Fruit fly (Drosophila melanogaster) whole organism, embryonic: ENCODE results near the gene CG9289.

Experiments
- Asciz ChIP-seq: fragments of 200-800 bp; sonication (Bioruptor generic); optimal IDR thresholded peaks from 2 replicates; lab custom pipeline; 2017; ENCODE audit warnings: missing biosample characterization, mild to moderate bottlenecking, missing genetic modification characterization, missing genetic modification reagents
- B-H2 ChIP-seq: fragments of 200-800 bp; sonication (Bioruptor generic); optimal IDR thresholded peaks from 2 replicates; lab custom pipeline; 2018; ENCODE audit warnings: missing biosample characterization, mild to moderate bottlenecking, missing genetic modification characterization
- Bdp1 ChIP-seq: fragments of 200-800 bp; sonication (Bioruptor generic); optimal IDR thresholded peaks from 3 replicates; lab custom pipeline; 2016; ENCODE audit warnings: missing biosample characterization, missing genetic modification characterization
- CG1024 ChIP-seq: fragments of 200-800 bp; sonication (Bioruptor generic); IDR thresholded peaks from 2 replicates; pipeline ENCODE4 v1.3.6; 2022; ENCODE audit warnings: missing biosample characterization, missing genetic modification characterization
- CG10565 ChIP-seq: fragments of 200-800 bp; sonication (Bioruptor generic); optimal IDR thresholded peaks from 3 replicates; lab custom pipeline; 2016; ENCODE audit warnings: missing biosample characterization, mild to moderate bottlenecking, missing genetic modification characterization
- CG12071 ChIP-seq: fragments of 200-800 bp; sonication (Bioruptor generic); optimal IDR thresholded peaks from 3 replicates; lab custom pipeline; 2018; ENCODE audit warnings: missing biosample characterization, mild to moderate bottlenecking, missing genetic modification characterization
- CG13296 ChIP-seq: fragments of 200-800 bp; sonication (Bioruptor generic); optimal IDR thresholded peaks from 3 replicates; lab custom pipeline; 2018; ENCODE audit warnings: missing biosample characterization, mild to moderate bottlenecking, missing genetic modification characterization
- CG14441 ChIP-seq: fragments of 200-800 bp; sonication (Bioruptor generic); IDR thresholded peaks from 2 replicates; pipeline ENCODE4 v1.3.6; 2022; ENCODE audit warnings: missing biosample characterization, missing genetic modification characterization
- CG16779 ChIP-seq: fragments of 200-800 bp; sonication (Bioruptor generic); IDR thresholded peaks from 2 replicates; pipeline ENCODE4 v1.3.6; 2022; ENCODE audit warnings: missing biosample characterization, missing genetic modification characterization
- CG17912 ChIP-seq: fragments of 200-800 bp; sonication (Bioruptor generic); optimal IDR thresholded peaks from 2 replicates; lab custom pipeline; 2018; ENCODE audit warnings: missing biosample characterization, mild to moderate bottlenecking, missing genetic modification characterization
- CG2120 ChIP-seq: fragments of 200-800 bp; sonication (Bioruptor generic); optimal IDR thresholded peaks from 3 replicates; lab custom pipeline; 2016; ENCODE audit warnings: missing biosample characterization, missing genetic modification characterization
- CG2678 ChIP-seq: fragments of 200-800 bp; sonication (Bioruptor generic); optimal IDR thresholded peaks from 3 replicates; lab custom pipeline; 2019; ENCODE audit warnings: missing biosample characterization, mild to moderate bottlenecking, missing genetic modification characterization, moderate library complexity
- CG3281 ChIP-seq: fragments of 200-800 bp; sonication (Bioruptor generic); optimal IDR thresholded peaks from 3 replicates; lab custom pipeline; 2017; ENCODE audit warnings: missing biosample characterization, mild to moderate bottlenecking, missing genetic modification characterization
- CG33213 ChIP-seq: fragments of 200-800 bp; sonication (Bioruptor generic); optimal IDR thresholded peaks from 3 replicates; lab custom pipeline; 2016; ENCODE audit warnings: missing biosample characterization, missing genetic modification characterization
- CG34376 ChIP-seq: fragments of 200-800 bp; sonication (Bioruptor generic); optimal IDR thresholded peaks from 2 replicates; lab custom pipeline; 2018; ENCODE audit warnings: missing biosample characterization, mild to moderate bottlenecking, missing genetic modification characterization
- CG5180 ChIP-seq: fragments of 200-800 bp; sonication (Bioruptor generic); optimal IDR thresholded peaks from 3 replicates; lab custom pipeline; 2017; ENCODE audit warnings: missing biosample characterization, missing genetic modification characterization, mild to moderate bottlenecking, moderate library complexity, missing genetic modification reagents
- CG7556 ChIP-seq: fragments of 200-800 bp; sonication (Bioruptor generic); optimal IDR thresholded peaks from 2 replicates; lab custom pipeline; 2017; ENCODE audit warnings: missing biosample characterization, mild to moderate bottlenecking, missing genetic modification characterization
- CG7987 ChIP-seq: fragments of 200-800 bp; sonication (Bioruptor generic); optimal IDR thresholded peaks from 2 replicates; lab custom pipeline; 2018; ENCODE audit warnings: missing biosample characterization, mild to moderate bottlenecking, missing genetic modification characterization, moderate library complexity
- Chrac-16 ChIP-seq: fragments of 200-800 bp; sonication (Bioruptor generic); optimal IDR thresholded peaks from 3 replicates; lab custom pipeline; 2016; ENCODE audit warnings: missing biosample characterization, missing genetic modification characterization
- CoRest ChIP-seq: fragments of 200-800 bp; sonication (Bioruptor generic); optimal IDR thresholded peaks from 3 replicates; lab custom pipeline; 2018; ENCODE audit warnings: missing biosample characterization, mild to moderate bottlenecking, missing genetic modification characterization, moderate library complexity
- Ets65A ChIP-seq: fragments of 200-800 bp; sonication (Bioruptor generic); peaks from one replicate; lab custom pipeline; 2016; ENCODE audit warnings: missing biosample characterization, missing genetic modification characterization
- GATAe ChIP-seq: fragments of 200-800 bp; sonication (Bioruptor generic); conservative IDR thresholded peaks from 2 replicates; pipeline ENCODE4 v1.3.6; 2022; ENCODE audit warnings: missing biosample characterization, missing genetic modification characterization
- Hey ChIP-seq: fragments of 200-800 bp; sonication (Bioruptor generic); optimal IDR thresholded peaks from 3 replicates; lab custom pipeline; 2018; ENCODE audit warnings: missing biosample characterization, mild to moderate bottlenecking, missing genetic modification characterization
- MTF-1 ChIP-seq: fragments of 200-800 bp; sonication (Bioruptor generic); optimal IDR thresholded peaks from 2 replicates; lab custom pipeline; 2018; ENCODE audit warnings: missing biosample characterization, mild to moderate bottlenecking, missing genetic modification characterization, borderline replicate concordance
- Med ChIP-seq: fragments of 200-800 bp; sonication (Bioruptor generic); peaks from one replicate; lab custom pipeline; 2016; ENCODE audit warnings: missing biosample characterization, missing genetic modification characterization, mild to moderate bottlenecking, inconsistent platforms, moderate library complexity
- Nf-YB ChIP-seq: fragments of 200-800 bp; sonication (Bioruptor generic); optimal IDR thresholded peaks from 3 replicates; lab custom pipeline; 2019; ENCODE audit warnings: missing biosample characterization, mild to moderate bottlenecking, missing genetic modification characterization, moderate library complexity
- Oli ChIP-seq: fragments of 200-800 bp; sonication (Bioruptor generic); optimal IDR thresholded peaks from 2 replicates; lab custom pipeline; 2018; ENCODE audit warnings: missing biosample characterization, mild to moderate bottlenecking, missing genetic modification characterization, moderate library complexity
- Ssrp ChIP-seq: fragments of 200-800 bp; sonication (Bioruptor generic); optimal IDR thresholded peaks from 2 replicates; lab custom pipeline; 2018; ENCODE audit warnings: missing biosample characterization, mild to moderate bottlenecking, missing genetic modification characterization, moderate library complexity
- Usf ChIP-seq: fragments of 200-800 bp; sonication (Bioruptor generic); optimal IDR thresholded peaks from 2 replicates; lab custom pipeline; 2017; ENCODE audit warnings: missing genotype, missing biosample characterization, missing genetic modification characterization
- Vsx1 ChIP-seq: fragments of 200-800 bp; sonication (Bioruptor generic); optimal IDR thresholded peaks from 2 replicates; lab custom pipeline; 2017; ENCODE audit warnings: missing biosample characterization, mild to moderate bottlenecking, missing genetic modification characterization, missing genetic modification reagents
- bab2 ChIP-seq: fragments of 200-800 bp; sonication (Bioruptor generic); optimal IDR thresholded peaks from 2 replicates; lab custom pipeline; 2016; ENCODE audit warnings: missing biosample characterization, missing genetic modification characterization
- chm ChIP-seq: fragments of 200-800 bp; sonication (Bioruptor generic); IDR thresholded peaks from 2 replicates; pipeline ENCODE4 v1.3.6; 2022; ENCODE audit warnings: missing biosample characterization, missing genetic modification characterization
- cwo ChIP-seq: fragments of 200-800 bp; sonication (Bioruptor generic); optimal IDR thresholded peaks from 3 replicates; lab custom pipeline; 2017; ENCODE audit warnings: missing biosample characterization, missing genetic modification characterization, mild to moderate bottlenecking, moderate library complexity, missing genetic modification reagents
- dpn ChIP-seq, 2 experiments: fragments of 200-800 bp; sonication (Bioruptor generic); optimal IDR thresholded peaks; 3 replicates each; lab custom pipeline; 2016; ENCODE audit warnings: missing biosample characterization in 2 of 2, missing genetic modification characterization in 2 of 2
- exex ChIP-seq: fragments of 200-800 bp; sonication (Bioruptor generic); optimal IDR thresholded peaks from 4 replicates; lab custom pipeline; 2018; ENCODE audit warnings: missing biosample characterization, mild to moderate bottlenecking, missing genetic modification characterization, moderate library complexity
- fu2 ChIP-seq: fragments of 200-800 bp; sonication (Bioruptor generic); optimal IDR thresholded peaks from 2 replicates; lab custom pipeline; 2016; ENCODE audit warnings: missing biosample characterization, missing genetic modification characterization
- gem ChIP-seq: fragments of 200-800 bp; sonication (Bioruptor generic); optimal IDR thresholded peaks from 2 replicates; lab custom pipeline; 2019; ENCODE audit warnings: missing biosample characterization, mild to moderate bottlenecking, missing genetic modification characterization, moderate library complexity
- grau ChIP-seq: fragments of 200-800 bp; optimal IDR thresholded peaks from 3 replicates; lab custom pipeline; 2019; ENCODE audit warnings: missing biosample characterization, mild to moderate bottlenecking, missing genetic modification characterization, moderate library complexity
- lab ChIP-seq: fragments of 200-800 bp; sonication (Bioruptor generic); optimal IDR thresholded peaks from 3 replicates; lab custom pipeline; 2017; ENCODE audit warnings: missing biosample characterization, missing genetic modification characterization, mild to moderate bottlenecking, moderate library complexity, missing genetic modification reagents
- mirr ChIP-seq: fragments of 200-800 bp; sonication (Bioruptor generic); optimal IDR thresholded peaks from 3 replicates; lab custom pipeline; 2018; ENCODE audit warnings: missing biosample characterization, mild to moderate bottlenecking, missing genetic modification characterization
- oc ChIP-seq: fragments of 200-800 bp; sonication (Bioruptor generic); optimal IDR thresholded peaks from 2 replicates; lab custom pipeline; 2018; ENCODE audit warnings: missing biosample characterization, mild to moderate bottlenecking, missing genetic modification characterization, moderate library complexity
- odd ChIP-seq: fragments of 200-800 bp; sonication (Bioruptor generic); optimal IDR thresholded peaks from 2 replicates; lab custom pipeline; 2017; ENCODE audit warnings: missing biosample characterization, mild to moderate bottlenecking, missing genetic modification characterization
- psq ChIP-seq: fragments of 200-800 bp; sonication (Bioruptor generic); optimal IDR thresholded peaks from 2 replicates; lab custom pipeline; 2017; ENCODE audit warnings: missing biosample characterization, missing genetic modification characterization
- row ChIP-seq: fragments of 200-800 bp; sonication (Bioruptor generic); IDR thresholded peaks from 3 replicates; pipeline ENCODE4 v1.3.6; 2022; ENCODE audit warnings: missing biosample characterization, missing genetic modification characterization
- sd ChIP-seq: fragments of 200-800 bp; sonication (Bioruptor generic); optimal IDR thresholded peaks from 3 replicates; lab custom pipeline; 2018; ENCODE audit warnings: missing biosample characterization, mild to moderate bottlenecking, missing genetic modification characterization, moderate library complexity
- sens ChIP-seq: fragments of 200-800 bp; sonication (Bioruptor generic); peaks from one replicate; lab custom pipeline; 2016; ENCODE audit warnings: missing biosample characterization, missing genetic modification characterization
- sug ChIP-seq: fragments of 200-800 bp; optimal IDR thresholded peaks from 2 replicates; lab custom pipeline; 2019; ENCODE audit warnings: missing biosample characterization, mild to moderate bottlenecking, missing genetic modification characterization, moderate library complexity
- tx ChIP-seq: fragments of 200-800 bp; sonication (Bioruptor generic); optimal IDR thresholded peaks from 2 replicates; lab custom pipeline; 2016; ENCODE audit warnings: missing biosample characterization, missing genetic modification characterization
- vfl ChIP-seq: fragments of 200-800 bp; sonication (Bioruptor generic); optimal IDR thresholded peaks from 2 replicates; lab custom pipeline; 2016; ENCODE audit warnings: missing biosample characterization, missing genetic modification characterization

Gene CG9289

dm6 chr2L:8697915-8698627, 13.9 kb upstream of the CG9289 start (continued):
- TF ChIP-seq MTF-1 (GFP tag; lab: Kevin White, UChicago) (peak; percentile 74), CG5180 (GFP tag; lab: Kevin White, UChicago) (no peak), cwo (peak; percentile 29), CoRest (peak; percentile 18), CG33213 (no peak), Ets65A (GFP tag; lab: Kevin White, UChicago) (peak; percentile 79), Med (peak; percentile 82), vfl (GFP tag; lab: Kevin White, UChicago) (no peak), dpn (GFP tag; optimal IDR thresholded peaks at IDR 0.05; lab: Kevin White, UChicago) (no peak), fu2 (GFP tag; lab: Kevin White, UChicago) (no peak), oc (no peak), CG13296 (peak; percentile 2), gem (tag; lab: Kevin White, UChicago) (peak; percentile 29), odd (GFP tag; lab: Kevin White, UChicago) (no peak), Usf (GFP tag; lab: Kevin White, UChicago) (no peak), CG2678 (tag; lab: Kevin White, UChicago) (peak; percentile 10), sug (peak; percentile 98), sd (tag; lab: Kevin White, UChicago) (peak; percentile 25), row (peak; percentile 48; the same call in 1 of the 3 replicates), CG16779 (GFP tag; lab: Robert Waterston, UW) (no peak), CG10565 (no peak), sens (GFP tag; lab: Kevin White, UChicago) (peak; percentile 54), grau (tag; lab: Kevin White, UChicago) (peak; percentile 16), GATAe (peak; percentile 66), bab2 (peak; percentile 12), Chrac-16 (no peak), CG2120 (GFP tag; lab: Kevin White, UChicago) (peak; percentile 61), Asciz (no peak), chm (GFP tag; lab: Robert Waterston, UW) (no peak), CG17912 (GFP tag; lab: Kevin White, UChicago) (peak; percentile 9), tx (GFP tag; lab: Kevin White, UChicago) (no peak), CG34376 (peak; percentile 52), CG7987 (GFP tag; lab: Kevin White, UChicago) (peak; percentile 10), CG12071 (peak; percentile 26), lab (peak; percentile 25), mirr (peak; percentile 54), Ssrp (tag; lab: Kevin White, UChicago) (no peak), CG3281 (GFP tag; lab: Kevin White, UChicago) (peak; percentile 30), psq (GFP tag; lab: Kevin White, UChicago) (no peak), Nf-YB (GFP tag; lab: Kevin White, UChicago) (peak; percentile 18), CG14441 (GFP tag; lab: Robert Waterston, UW) (peak; percentile 24; the same call in 1 of the 2 replicates), CG7556 (GFP tag; lab: Kevin White, UChicago) (peak; percentile 9), Bdp1 (no peak), B-H2 (GFP tag; lab: Kevin White, UChicago) (peak; percentile 24), Oli (tag; lab: Kevin White, UChicago) (peak; percentile 8), CG1024 (GFP tag; lab: Robert Waterston, UW) (no peak), Hey (tag; lab: Kevin White, UChicago) (peak; percentile 90), exex (tag; lab: Kevin White, UChicago) (peak; percentile 86), Vsx1 (GFP tag; lab: Kevin White, UChicago) (peak; percentile 49)
